Worm (Caenorhabditis elegans) whole organism, midembryonic: ENCODE measurements around the gene cisd-3.1.

Experiments used
- flt-1 ChIP-seq: fragments of 200-800 bp; sonication (Bioruptor generic); IDR thresholded peaks from 2 replicates; pipeline ENCODE4 v1.3.6; 2022; ENCODE audit warnings: missing genetic modification characterization, missing compliant biosample characterization
- klf-2 ChIP-seq: fragments of 200-800 bp; sonication (Bioruptor generic); conservative IDR thresholded peaks from 2 replicates; pipeline ENCODE4 v1.3.6; 2022; ENCODE audit warnings: missing genetic modification reagents, missing genetic modification characterization, missing compliant biosample characterization
- med-1 ChIP-seq: sonication (generic microtip); optimal IDR thresholded peaks from 2 replicates; lab custom pipeline; 2017; ENCODE audit warnings: missing genetic modification characterization, mild to moderate bottlenecking, missing compliant biosample characterization, antibody characterized with exemption, missing genetic modification reagents; ENCODE audit not compliant: insufficient read depth
- ref-1 ChIP-seq: fragments of 200-800 bp; sonication (Bioruptor generic); conservative IDR thresholded peaks from 2 replicates; pipeline ENCODE4 v1.3.6; 2022; ENCODE audit warnings: missing genetic modification reagents, missing genetic modification characterization, missing compliant biosample characterization
- tab-1 ChIP-seq: fragments of 200-800 bp; sonication (Bioruptor generic); IDR thresholded peaks from 2 replicates; pipeline ENCODE4 v1.3.6; 2022; ENCODE audit warnings: missing genetic modification characterization, missing compliant biosample characterization
- ztf-23 ChIP-seq: fragments of 200-800 bp; sonication (Bioruptor generic); IDR thresholded peaks from 2 replicates; pipeline ENCODE4 v1.3.6; 2022; ENCODE audit warnings: missing genetic modification reagents, missing genetic modification characterization, missing compliant biosample characterization
- ztf-29 ChIP-seq: fragments of 200-800 bp; sonication (Bioruptor generic); IDR thresholded peaks from 2 replicates; pipeline ENCODE4 v1.3.6; 2022; ENCODE audit warnings: missing genetic modification reagents, missing genetic modification characterization, missing compliant biosample characterization

DNA sequence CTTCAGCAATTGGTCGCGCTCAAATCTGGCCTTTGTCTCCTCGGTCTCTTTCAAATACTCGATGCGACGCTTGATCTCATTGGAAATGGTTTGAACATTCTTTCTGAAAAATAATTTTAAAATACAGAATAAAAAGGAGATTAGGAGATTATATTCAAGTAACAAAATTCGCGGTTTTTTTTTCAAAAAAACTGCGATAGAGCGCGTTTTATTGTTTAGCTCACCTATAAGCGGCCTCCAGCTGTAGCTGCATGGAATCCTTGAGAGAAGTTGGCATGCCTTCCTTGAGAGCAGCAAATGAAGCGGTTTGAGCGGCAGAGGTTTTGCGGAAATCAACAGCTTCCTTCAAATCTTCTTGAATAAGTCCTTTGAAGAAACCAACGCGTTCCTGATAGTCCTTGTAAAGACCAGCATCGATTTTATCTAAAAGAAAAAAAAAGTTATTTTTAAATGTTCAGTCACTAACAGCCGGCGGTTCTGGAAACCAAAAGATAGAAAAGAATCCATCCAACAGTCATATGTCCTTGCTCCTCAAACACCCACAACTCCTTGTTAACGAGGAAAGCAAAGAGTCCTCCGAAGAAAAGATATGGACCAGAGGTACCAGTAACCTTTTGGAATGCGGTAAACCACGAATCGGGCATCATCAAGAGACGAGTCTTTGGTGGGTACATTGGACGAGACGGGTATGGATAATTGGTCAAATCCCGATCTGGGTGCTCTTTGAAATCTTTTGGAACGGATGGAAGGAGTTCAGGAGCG, 52.3 kb downstream of the cisd-3.1 start:
- TF ChIP-seq flt-1 (GFP tag; lab: Robert Waterston, UW): no peak
- TF ChIP-seq ztf-23 (GFP tag; lab: Robert Waterston, UW): no peak
- no peak for TF ChIP-seq klf-2 (GFP tag; lab: Robert Waterston, UW)
- TF ChIP-seq tab-1 (GFP tag; lab: Robert Waterston, UW): no peak
- no peak for TF ChIP-seq ztf-29 (GFP tag; lab: Robert Waterston, UW)
- TF ChIP-seq med-1 (GFP tag; lab: Kevin White, UChicago): no peak
- TF ChIP-seq ref-1: no peak
